Worm (Caenorhabditis elegans) whole organism, L1 larva: ENCODE data around the gene dsc-4.

ENCODE experiments used
- C16A3.4 ChIP-seq: fragments of 150-350 bp; optimal IDR thresholded peaks from 2 replicates; lab custom pipeline; 2014; ENCODE audit warnings: missing biosample characterization, missing genetic modification characterization
- aly-2 ChIP-seq: fragments of 150-350 bp; optimal IDR thresholded peaks from 2 replicates; lab custom pipeline; 2014; ENCODE audit warnings: missing biosample characterization, missing genetic modification characterization
- ces-1 ChIP-seq: fragments of 150-350 bp; optimal IDR thresholded peaks from 2 replicates; lab custom pipeline; 2014; ENCODE audit warnings: missing biosample characterization, missing genetic modification reagents, missing genetic modification characterization
- ets-5 ChIP-seq: fragments of 200-800 bp; sonication (Bioruptor generic); IDR thresholded peaks from 2 replicates; pipeline ENCODE4 v1.3.6; 2022; ENCODE audit warnings: missing genetic modification characterization, missing compliant biosample characterization
- lsy-2 ChIP-seq, 2 experiments: fragments of 150-350 bp; optimal IDR thresholded peaks; 2 replicates each; lab custom pipeline; 2014; ENCODE audit warnings: missing biosample characterization in 2 of 2, missing genetic modification characterization in 2 of 2
- mdl-1 ChIP-seq, 2 experiments: fragments of 150-350 bp; optimal IDR thresholded peaks; 2 replicates each; lab custom pipeline; 2014 to 2017; ENCODE audit warnings: missing biosample characterization in 2 of 2, missing genetic modification characterization in 2 of 2, inconsistent platforms in 1 of 2
- mep-1 ChIP-seq: fragments of 150-350 bp; optimal IDR thresholded peaks from 2 replicates; lab custom pipeline; 2014; ENCODE audit warnings: missing biosample characterization, missing genetic modification characterization
- nhr-237 ChIP-seq: fragments of 150-350 bp; optimal IDR thresholded peaks from 2 replicates; lab custom pipeline; 2014; ENCODE audit warnings: missing biosample characterization, missing genetic modification characterization
- nhr-76 ChIP-seq: sonication (generic microtip); optimal IDR thresholded peaks from 2 replicates; lab custom pipeline; 2017; ENCODE audit warnings: missing biosample characterization, missing genetic modification characterization
- nhr-77 ChIP-seq: fragments of 150-350 bp; optimal IDR thresholded peaks from 2 replicates; lab custom pipeline; 2014; ENCODE audit warnings: missing biosample characterization, missing genetic modification characterization
- pqm-1 ChIP-seq: sonication (generic microtip); optimal IDR thresholded peaks from 3 replicates; lab custom pipeline; 2017; ENCODE audit warnings: missing biosample characterization, missing genetic modification characterization
- sox-4 ChIP-seq: sonication (generic microtip); optimal IDR thresholded peaks from 2 replicates; lab custom pipeline; 2016; ENCODE audit warnings: missing genetic modification characterization, missing compliant biosample characterization
- unc-86 ChIP-seq: sonication (generic microtip); optimal IDR thresholded peaks from 2 replicates; lab custom pipeline; 2016; ENCODE audit warnings: missing genetic modification characterization, missing compliant biosample characterization
- ztf-11 ChIP-seq, 2 experiments: sonication (generic microtip); optimal IDR thresholded peaks; 2 replicates each; lab custom pipeline; 2016 to 2017; ENCODE audit warnings: missing genetic modification characterization in 2 of 2, missing biosample characterization in 1 of 2, missing compliant biosample characterization in 1 of 2

ce11 chrIV:313615-314014 lies 6.7 kb downstream of the dsc-4 start, which contains the start of gene snai-1:
- TF ChIP-seq sox-4 (tag; lab: Kevin White, UChicago) (no peak), C16A3.4 (tag; lab: Kevin White, UChicago) (no peak), pqm-1 (tag; lab: Kevin White, UChicago) (no peak), ztf-11 (tag; optimal IDR thresholded peaks at IDR 0.05; lab: Kevin White, UChicago) (no peak), nhr-237 (tag; lab: Kevin White, UChicago) (no peak), lsy-2 (tag; optimal IDR thresholded peaks at IDR 0.05; lab: Kevin White, UChicago) (no peak), mdl-1 (tag; optimal IDR thresholded peaks at IDR 0.05; lab: Kevin White, UChicago) (no peak), ets-5 (no peak), unc-86 (no peak), mep-1 (tag; lab: Kevin White, UChicago) (no peak), nhr-76 (tag; lab: Kevin White, UChicago) (no peak), nhr-77 (tag; lab: Kevin White, UChicago) (no peak), aly-2 (tag; lab: Kevin White, UChicago) (no peak), ces-1 (GFP tag; lab: Kevin White, UChicago) (no peak)
